Fruit fly (Drosophila melanogaster): Measurements from ENCODE around the gene Josd.

Josd gene

dm6 chrX:6291083-6291699, 30.2 kb downstream of the Josd start, which contains the start of the genes Rpt4 and mldr:
Rpt4 (minus strand) TSS chrX:6291245.
mldr (plus strand) TSS chrX:6291303.
- TF ChIP-seq tj (GFP tag; optimal IDR thresholded peaks at IDR 0.05) (peak; percentile 63), CG7045 (GFP tag; optimal IDR thresholded peaks at IDR 0.05) (no peak), Clk (GFP tag; optimal IDR thresholded peaks at IDR 0.05) (no peak), kay (GFP tag; ENCODE audit: borderline replicate concordance) (no peak), cic (GFP tag; optimal IDR thresholded peaks at IDR 0.05) (no peak), ovo (GFP tag; optimal IDR thresholded peaks at IDR 0.05) (no peak), CG14711 (tag; optimal IDR thresholded peaks at IDR 0.05) (no peak), Hr96 (GFP tag; optimal IDR thresholded peaks at IDR 0.05) (no peak), CG11617 (GFP tag; optimal IDR thresholded peaks at IDR 0.05) (no peak), CG1620 (GFP tag; optimal IDR thresholded peaks at IDR 0.05) (peak; percentile 26), CG33017 (tag; optimal IDR thresholded peaks at IDR 0.05) (no peak), Mnt (GFP tag; optimal IDR thresholded peaks at IDR 0.05) (peak; percentile 23), cnc (optimal IDR thresholded peaks at IDR 0.05) (peak in 1 of 2 experiments; percentile 71), bab1 (GFP tag; optimal IDR thresholded peaks at IDR 0.05) (peak; percentile 58)

DNA sequence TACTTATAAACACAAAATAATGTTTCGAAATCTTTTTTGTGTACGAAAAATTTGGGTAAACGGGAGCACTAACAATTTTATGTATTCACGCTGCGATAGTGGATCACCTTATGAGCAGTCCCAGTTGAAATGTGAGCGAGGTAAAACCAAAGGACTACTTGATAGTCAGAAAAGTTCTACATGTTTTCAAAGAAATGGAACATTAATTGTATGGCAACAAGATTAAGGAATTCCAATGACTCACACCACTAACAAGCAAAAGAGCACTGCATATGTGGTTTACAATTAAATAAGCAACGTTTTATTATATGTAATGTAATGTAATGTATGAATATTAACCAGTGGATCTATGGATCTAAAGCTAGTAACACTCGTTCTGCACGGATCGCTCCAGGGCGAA, 33.3 kb downstream of the Josd start, which contains the start of gene CG15892:
Gene CG15892 (minus strand): TSS at position 101 of the 400 bp plus-strand sequence.
- TF ChIP-seq Crg-1 (GFP tag; optimal IDR thresholded peaks at IDR 0.05) (no peak), cic (GFP tag; optimal IDR thresholded peaks at IDR 0.05) (no peak), CG12768 (GFP tag; optimal IDR thresholded peaks at IDR 0.05) (no peak)

DNA sequence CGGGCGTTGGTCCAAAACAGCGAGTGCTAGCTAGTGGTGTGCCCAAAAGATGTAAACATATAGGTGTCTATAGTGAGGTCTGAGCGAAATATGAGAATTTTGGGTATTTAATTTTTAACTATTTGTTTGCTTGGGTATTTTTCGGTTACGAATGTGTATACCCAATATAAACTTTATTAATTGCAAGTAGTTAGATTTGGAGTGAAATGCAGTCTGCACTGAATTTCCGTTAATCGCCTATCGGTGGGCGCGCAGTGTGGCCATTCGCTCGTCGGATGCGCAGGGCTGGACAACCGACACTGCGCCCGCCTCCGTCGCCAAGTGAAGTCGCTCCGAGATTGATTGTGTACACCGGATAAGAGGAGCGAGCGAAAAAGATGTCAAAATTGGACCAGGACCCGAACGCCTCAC, 34.2 kb downstream of the Josd start, which contains the start of the genes CG15891 and CG3815:
Gene CG15891 (minus strand): TSS at position 217 of the 411 bp plus-strand sequence.
Gene CG3815 (plus strand): TSS at position 261 of the 411 bp plus-strand sequence.
- TF ChIP-seq CG7101 (tag; optimal IDR thresholded peaks at IDR 0.05) (peak; percentile 69), CG11617 (GFP tag; optimal IDR thresholded peaks at IDR 0.05) (peak; percentile 69), cnc (optimal IDR thresholded peaks at IDR 0.05) (no peak), ovo (GFP tag; optimal IDR thresholded peaks at IDR 0.05) (no peak), Hr96 (GFP tag; optimal IDR thresholded peaks at IDR 0.05) (no peak), pad (GFP tag; optimal IDR thresholded peaks at IDR 0.05) (peak; percentile 59), bab1 (GFP tag; optimal IDR thresholded peaks at IDR 0.05) (peak; percentile 73), tj (GFP tag; optimal IDR thresholded peaks at IDR 0.05) (peak; percentile 34), Mnt (GFP tag; optimal IDR thresholded peaks at IDR 0.05) (peak; percentile 39), CG5204 (GFP tag; optimal IDR thresholded peaks at IDR 0.05) (no peak), CG1620 (GFP tag; optimal IDR thresholded peaks at IDR 0.05) (peak; percentile 53), CG14711 (tag; optimal IDR thresholded peaks at IDR 0.05) (peak; percentile 60), CG7045 (GFP tag; optimal IDR thresholded peaks at IDR 0.05) (no peak), kay (GFP tag; ENCODE audit: borderline replicate concordance) (no peak), CG33017 (tag; optimal IDR thresholded peaks at IDR 0.05) (peak; percentile 9), cic (GFP tag; optimal IDR thresholded peaks at IDR 0.05) (no peak), Clk (GFP tag; optimal IDR thresholded peaks at IDR 0.05) (no peak), toe (GFP tag; optimal IDR thresholded peaks at IDR 0.05) (no peak), CG12768 (GFP tag; optimal IDR thresholded peaks at IDR 0.05) (peak; percentile 21), Crg-1 (GFP tag; optimal IDR thresholded peaks at IDR 0.05) (peak; percentile 38)

DNA sequence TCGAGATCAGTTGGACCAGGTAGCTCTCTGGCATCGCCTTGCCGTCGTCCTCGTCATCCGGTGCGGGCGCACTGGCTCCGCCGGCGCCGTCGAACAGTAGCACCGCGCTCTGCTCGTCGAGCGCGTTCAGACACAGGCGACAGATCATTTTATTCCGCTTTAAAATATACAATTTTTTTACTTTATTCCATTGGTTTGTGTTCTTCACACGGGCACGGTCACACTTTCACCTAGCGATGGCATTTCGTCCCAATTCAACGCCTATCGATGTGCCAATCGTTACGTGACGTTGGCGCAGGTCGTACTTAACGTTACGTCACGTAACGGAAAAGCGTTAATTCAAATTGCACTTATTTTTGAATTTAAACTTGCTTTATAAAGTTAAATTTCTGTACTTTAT, 40.1 kb downstream of the Josd start, which contains the start of gene CG12219:
Gene CG12219 (minus strand): TSS at position 234 of the 400 bp plus-strand sequence.
- TF ChIP-seq Mnt (GFP tag; optimal IDR thresholded peaks at IDR 0.05) (no peak), bab1 (GFP tag; optimal IDR thresholded peaks at IDR 0.05) (peak; percentile 8)

dm6 chrX:6303196-6303595, 42.2 kb downstream of the Josd start:
- TF ChIP-seq CG1620 (GFP tag; optimal IDR thresholded peaks at IDR 0.05): no peak
- TF ChIP-seq CG7101 (tag; optimal IDR thresholded peaks at IDR 0.05): no peak
- TF ChIP-seq CG33017 (tag; optimal IDR thresholded peaks at IDR 0.05): no peak
- TF ChIP-seq ovo (GFP tag; optimal IDR thresholded peaks at IDR 0.05): no peak
- no peak for TF ChIP-seq cnc (optimal IDR thresholded peaks at IDR 0.05)
- no peak for TF ChIP-seq bab1 (GFP tag; optimal IDR thresholded peaks at IDR 0.05)
- TF ChIP-seq Clk (GFP tag; optimal IDR thresholded peaks at IDR 0.05): no peak
- no peak for TF ChIP-seq Mnt (GFP tag; optimal IDR thresholded peaks at IDR 0.05)
- TF ChIP-seq cic (GFP tag; optimal IDR thresholded peaks at IDR 0.05): no peak
- TF ChIP-seq kay (GFP tag; ENCODE audit: borderline replicate concordance): no peak
- TF ChIP-seq Crg-1 (GFP tag; optimal IDR thresholded peaks at IDR 0.05): no peak
- TF ChIP-seq CG5204 (GFP tag; optimal IDR thresholded peaks at IDR 0.05): no peak
- no peak for TF ChIP-seq tj (GFP tag; optimal IDR thresholded peaks at IDR 0.05)

DNA sequence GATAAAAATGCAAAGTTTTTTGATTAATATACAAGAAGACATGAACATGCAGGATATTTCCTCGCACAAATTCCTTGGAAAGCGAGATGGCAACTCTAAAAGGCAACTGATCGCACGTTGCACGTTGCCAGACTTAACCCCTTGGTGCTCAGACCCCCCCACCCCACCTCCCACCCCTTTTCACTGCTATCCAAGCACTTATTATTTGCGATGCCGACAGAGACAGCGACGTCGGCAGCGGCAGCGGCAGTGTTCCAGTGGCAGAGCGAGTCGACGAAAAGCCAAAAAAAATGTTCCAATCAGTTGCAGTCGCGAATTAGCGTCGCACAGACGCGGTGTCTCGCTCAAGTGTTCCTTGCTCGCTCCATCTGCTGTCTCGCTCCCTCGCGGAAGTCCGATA, 42.7 kb downstream of the Josd start, which contains the start of gene CG3823:
Gene CG3823 (plus strand): TSS at position 301 of the 400 bp plus-strand sequence.
- TF ChIP-seq CG33017 (tag; optimal IDR thresholded peaks at IDR 0.05) (no peak), Clk (GFP tag; optimal IDR thresholded peaks at IDR 0.05) (no peak), tj (GFP tag; optimal IDR thresholded peaks at IDR 0.05) (peak; percentile 65)

DNA sequence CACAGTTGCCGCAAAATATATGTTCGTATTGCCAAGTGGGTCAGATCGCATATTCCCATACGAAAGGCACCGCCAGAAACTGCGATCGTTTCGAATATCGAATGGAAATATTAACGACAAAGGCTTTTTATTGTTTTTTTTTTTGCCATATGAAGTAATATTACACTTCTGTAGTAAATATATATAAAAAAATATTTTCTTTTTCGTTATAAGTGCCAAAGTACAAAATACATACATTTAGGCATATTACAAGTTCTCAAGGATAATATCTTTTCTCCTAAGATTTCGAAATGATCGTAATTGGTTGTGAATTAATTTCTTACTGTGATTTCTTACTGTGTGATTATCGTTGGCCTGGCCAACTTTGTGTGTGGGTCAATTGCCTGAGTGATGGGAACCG, 43.2 kb downstream of the Josd start:
- TF ChIP-seq bab1 (GFP tag; optimal IDR thresholded peaks at IDR 0.05) (no peak), pad (GFP tag; optimal IDR thresholded peaks at IDR 0.05) (no peak), Crg-1 (GFP tag; optimal IDR thresholded peaks at IDR 0.05) (no peak)

All from whole organism, adult.